Fruit fly (Drosophila melanogaster) whole organism, embryonic: ENCODE results near the gene Hf.

ENCODE experiments used
- Bdp1 ChIP-seq: fragments of 200-800 bp; sonication (Bioruptor generic); optimal IDR thresholded peaks from 3 replicates; lab custom pipeline; 2016; ENCODE audit warnings: missing biosample characterization, missing genetic modification characterization
- CG10209 ChIP-seq: fragments of 200-800 bp; sonication (Bioruptor generic); optimal IDR thresholded peaks from 3 replicates; lab custom pipeline; 2017; ENCODE audit warnings: missing biosample characterization, mild to moderate bottlenecking, missing genetic modification characterization, missing genetic modification reagents
- CG3726 ChIP-seq: fragments of 200-800 bp; sonication (Bioruptor generic); IDR thresholded peaks from 3 replicates; pipeline ENCODE4, ENCODE4 v1.3.6; 2022; ENCODE audit warnings: missing biosample characterization, missing genetic modification characterization
- CG4328 ChIP-seq: fragments of 200-800 bp; sonication (Bioruptor generic); optimal IDR thresholded peaks from 3 replicates; lab custom pipeline; 2017; ENCODE audit warnings: missing biosample characterization, missing genetic modification reagents, missing genetic modification characterization
- CG8359 ChIP-seq: fragments of 200-800 bp; sonication (Bioruptor generic); optimal IDR thresholded peaks from 2 replicates; lab custom pipeline; 2017; ENCODE audit warnings: missing biosample characterization, mild to moderate bottlenecking, missing genetic modification characterization, borderline replicate concordance
- CTCF ChIP-seq: fragments of 200-800 bp; sonication (Bioruptor generic); optimal IDR thresholded peaks from 2 replicates; lab custom pipeline; 2017; ENCODE audit warnings: missing biosample characterization, mild to moderate bottlenecking, missing genetic modification characterization, moderate library complexity
- Pdp1 ChIP-seq, 2 experiments: fragments of 200-800 bp; sonication (Bioruptor generic); optimal IDR thresholded peaks; 3 replicates each; lab custom pipeline; 2016; ENCODE audit warnings: missing biosample characterization in 2 of 2, missing genetic modification characterization in 2 of 2, mild to moderate bottlenecking in 1 of 2, moderate library complexity in 1 of 2
- br ChIP-seq: fragments of >200 bp; optimal IDR thresholded peaks from 2 replicates; lab custom pipeline; 2017
- insv ChIP-seq, 2 experiments: fragments of 200-800 bp; sonication (Bioruptor generic); optimal IDR thresholded peaks; 3 replicates each; lab custom pipeline; 2016 to 2018; ENCODE audit warnings: missing biosample characterization in 2 of 2, missing genetic modification characterization in 2 of 2
- toy ChIP-seq: fragments of 200-800 bp; sonication (Bioruptor generic); IDR thresholded peaks from 2 replicates; pipeline ENCODE4 v1.3.6; 2022; ENCODE audit warnings: missing biosample characterization, missing genetic modification characterization
- wor ChIP-seq: fragments of 200-800 bp; sonication (Bioruptor generic); IDR thresholded peaks from 2 replicates; pipeline ENCODE4 v1.3.6; 2022; ENCODE audit warnings: missing biosample characterization, missing genetic modification characterization

DNA sequence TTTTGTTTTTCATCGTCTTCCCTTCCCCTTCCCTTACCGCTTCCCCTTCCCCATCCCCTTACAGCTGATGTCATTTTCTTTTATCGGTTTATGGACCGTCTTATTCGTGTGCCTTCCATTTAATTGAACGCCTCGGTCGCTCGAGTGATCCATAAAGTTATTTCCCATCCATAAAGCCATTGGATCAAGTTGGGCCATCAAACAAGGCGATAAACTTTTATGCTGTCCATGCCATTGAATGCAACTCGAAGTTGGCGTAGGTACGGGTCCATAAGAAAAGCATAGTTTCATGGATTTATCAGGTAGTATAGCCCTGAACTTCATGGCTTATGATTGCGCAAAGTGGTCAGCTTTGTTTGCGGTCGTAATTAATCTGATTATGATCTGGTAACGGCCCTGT lies 37.6 kb upstream of the Hf start:
- TF ChIP-seq toy (no peak), insv (GFP tag; optimal IDR thresholded peaks at IDR 0.05; lab: Kevin White, UChicago) (no peak), CTCF (GFP tag; lab: Kevin White, UChicago) (no peak), CG4328 (no peak), CG10209 (GFP tag; lab: Kevin White, UChicago) (no peak), wor (no peak), CG8359 (GFP tag; lab: Kevin White, UChicago) (peak; percentile 3), Bdp1 (no peak), br (lab: Kevin White, UChicago) (no peak), Pdp1 (GFP tag; optimal IDR thresholded peaks at IDR 0.05; lab: Kevin White, UChicago) (no peak), CG3726 (no peak)
